Fruit fly (Drosophila melanogaster) whole organism, embryonic: ENCODE results near the gene Eh.

Experiments
- BEAF-32 ChIP-seq: fragments of 200-800 bp; sonication (Bioruptor generic); optimal IDR thresholded peaks from 3 replicates; lab custom pipeline; 2017; ENCODE audit warnings: missing biosample characterization, missing genetic modification characterization, mild to moderate bottlenecking, moderate library complexity, missing genetic modification reagents
- BtbVII ChIP-seq: fragments of 200-800 bp; sonication (Bioruptor generic); optimal IDR thresholded peaks from 3 replicates; lab custom pipeline; 2017; ENCODE audit warnings: missing biosample characterization, mild to moderate bottlenecking, missing genetic modification characterization
- CG10147 ChIP-seq: fragments of 200-800 bp; sonication (Bioruptor generic); optimal IDR thresholded peaks from 2 replicates; lab custom pipeline; 2019; ENCODE audit warnings: missing biosample characterization, mild to moderate bottlenecking, missing genetic modification characterization, moderate library complexity
- CG10979 ChIP-seq: fragments of 200-800 bp; sonication (Bioruptor generic); optimal IDR thresholded peaks from 2 replicates; lab custom pipeline; 2018; ENCODE audit warnings: missing biosample characterization, mild to moderate bottlenecking, missing genetic modification characterization, moderate library complexity
- CG11504 ChIP-seq: fragments of 200-800 bp; sonication (Bioruptor generic); optimal IDR thresholded peaks from 3 replicates; lab custom pipeline; 2019; ENCODE audit warnings: missing biosample characterization, mild to moderate bottlenecking, missing genetic modification characterization, moderate library complexity
- CG12071 ChIP-seq: fragments of 200-800 bp; sonication (Bioruptor generic); optimal IDR thresholded peaks from 3 replicates; lab custom pipeline; 2018; ENCODE audit warnings: missing biosample characterization, mild to moderate bottlenecking, missing genetic modification characterization
- CG12236 ChIP-seq: fragments of 200-800 bp; sonication (Bioruptor generic); optimal IDR thresholded peaks from 2 replicates; lab custom pipeline; 2016; ENCODE audit warnings: missing biosample characterization, missing genetic modification characterization
- CG15011 ChIP-seq: fragments of 200-800 bp; sonication (Bioruptor generic); optimal IDR thresholded peaks from 3 replicates; lab custom pipeline; 2018; ENCODE audit warnings: missing biosample characterization, mild to moderate bottlenecking, missing genetic modification characterization
- CG1603 ChIP-seq: fragments of 200-800 bp; sonication (Bioruptor generic); optimal IDR thresholded peaks from 2 replicates; lab custom pipeline; 2019; ENCODE audit warnings: missing biosample characterization, mild to moderate bottlenecking, missing genetic modification characterization, moderate library complexity
- CG16815 ChIP-seq: fragments of 200-800 bp; sonication (Bioruptor generic); optimal IDR thresholded peaks from 3 replicates; lab custom pipeline; 2017; ENCODE audit warnings: missing biosample characterization, mild to moderate bottlenecking, missing genetic modification characterization
- CG17186 ChIP-seq: fragments of 200-800 bp; sonication (Bioruptor generic); optimal IDR thresholded peaks from 3 replicates; lab custom pipeline; 2017; ENCODE audit warnings: missing biosample characterization, missing genetic modification reagents, missing genetic modification characterization
- CG17328 ChIP-seq: fragments of 200-800 bp; sonication (Bioruptor generic); IDR thresholded peaks from 2 replicates; pipeline ENCODE4 v1.3.6; 2022; ENCODE audit warnings: missing biosample characterization, missing genetic modification characterization
- CG17359 ChIP-seq: fragments of 200-800 bp; sonication (Bioruptor generic); optimal IDR thresholded peaks from 3 replicates; lab custom pipeline; 2018; ENCODE audit warnings: missing biosample characterization, mild to moderate bottlenecking, missing genetic modification characterization, moderate library complexity
- CG17361 ChIP-seq: fragments of 200-800 bp; sonication (Bioruptor generic); IDR thresholded peaks from 3 replicates; pipeline ENCODE4 v1.3.6; 2022; ENCODE audit warnings: missing biosample characterization, missing genetic modification characterization
- CG17385 ChIP-seq: fragments of 200-800 bp; sonication (Bioruptor generic); optimal IDR thresholded peaks from 3 replicates; lab custom pipeline; 2018; ENCODE audit warnings: missing biosample characterization, mild to moderate bottlenecking, missing genetic modification characterization
- CG18764 ChIP-seq: fragments of 200-800 bp; sonication (Bioruptor generic); optimal IDR thresholded peaks from 3 replicates; lab custom pipeline; 2016; ENCODE audit warnings: missing biosample characterization, missing genetic modification characterization
- CG2116 ChIP-seq: fragments of 200-800 bp; sonication (Bioruptor generic); optimal IDR thresholded peaks from 3 replicates; lab custom pipeline; 2018; ENCODE audit warnings: missing biosample characterization, mild to moderate bottlenecking, missing genetic modification characterization
- CG6813 ChIP-seq: fragments of 200-800 bp; sonication (Bioruptor generic); optimal IDR thresholded peaks from 2 replicates; lab custom pipeline; 2017; ENCODE audit warnings: missing biosample characterization, missing genetic modification characterization, mild to moderate bottlenecking, moderate library complexity, missing genetic modification reagents
- CG6854 ChIP-seq: fragments of 200-800 bp; sonication (Bioruptor generic); optimal IDR thresholded peaks from 3 replicates; lab custom pipeline; 2017; ENCODE audit warnings: missing biosample characterization, mild to moderate bottlenecking, missing genetic modification characterization
- CG9817 ChIP-seq: fragments of 200-800 bp; sonication (Bioruptor generic); optimal IDR thresholded peaks from 2 replicates; lab custom pipeline; 2018; ENCODE audit warnings: missing biosample characterization, mild to moderate bottlenecking, missing genetic modification characterization, moderate library complexity
- CkIIα-i1 ChIP-seq: fragments of 200-800 bp; sonication (Bioruptor generic); IDR thresholded peaks from 2 replicates; pipeline ENCODE4 v1.3.6; 2022; ENCODE audit warnings: missing biosample characterization, missing genetic modification characterization
- CoRest ChIP-seq: fragments of 200-800 bp; sonication (Bioruptor generic); optimal IDR thresholded peaks from 3 replicates; lab custom pipeline; 2018; ENCODE audit warnings: missing biosample characterization, mild to moderate bottlenecking, missing genetic modification characterization, moderate library complexity
- Dek ChIP-seq: fragments of 200-800 bp; sonication (Bioruptor generic); optimal IDR thresholded peaks from 3 replicates; lab custom pipeline; 2019; ENCODE audit warnings: missing biosample characterization, mild to moderate bottlenecking, missing genetic modification characterization, moderate library complexity
- Drgx ChIP-seq: fragments of 200-800 bp; sonication (Bioruptor generic); IDR thresholded peaks from 2 replicates; pipeline ENCODE4 v1.3.6; 2022; ENCODE audit warnings: missing biosample characterization, missing genetic modification characterization
- E2f1 ChIP-seq: fragments of 200-800 bp; sonication (Bioruptor generic); IDR thresholded peaks from 2 replicates; pipeline ENCODE4 v1.3.6; 2022; ENCODE audit warnings: missing biosample characterization, missing genetic modification characterization
- Eip74EF ChIP-seq, 2 experiments: fragments of 200-800 bp in 1 of 2; fragments of >200 bp in 1 of 2; sonication (Bioruptor generic) in 1 of 2; optimal IDR thresholded peaks; 2 replicates each; lab custom pipeline; 2017 to 2019; ENCODE audit warnings: missing biosample characterization in 2 of 2, missing genetic modification characterization in 2 of 2, mild to moderate bottlenecking in 1 of 2, moderate library complexity in 1 of 2
- GATAe ChIP-seq: fragments of 200-800 bp; sonication (Bioruptor generic); conservative IDR thresholded peaks from 2 replicates; pipeline ENCODE4 v1.3.6; 2022; ENCODE audit warnings: missing biosample characterization, missing genetic modification characterization
- Hr51 ChIP-seq, 2 experiments: fragments of 200-800 bp; sonication (Bioruptor generic); optimal IDR thresholded peaks; 2 replicates in 1 of 2; 3 replicates in 1 of 2; lab custom pipeline; 2016 to 2018; ENCODE audit warnings: missing biosample characterization in 2 of 2, missing genetic modification characterization in 2 of 2, mild to moderate bottlenecking in 1 of 2, moderate library complexity in 1 of 2
- Lpt ChIP-seq: fragments of >200 bp; optimal IDR thresholded peaks from 2 replicates; lab custom pipeline; 2018; ENCODE audit warnings: missing biosample characterization, missing genetic modification characterization
- Med ChIP-seq: fragments of 200-800 bp; sonication (Bioruptor generic); peaks from one replicate; lab custom pipeline; 2016; ENCODE audit warnings: missing biosample characterization, missing genetic modification characterization, mild to moderate bottlenecking, inconsistent platforms, moderate library complexity
- Myb ChIP-seq: fragments of 200-800 bp; sonication (Bioruptor generic); optimal IDR thresholded peaks from 2 replicates; lab custom pipeline; 2016; ENCODE audit warnings: missing biosample characterization, missing genetic modification characterization
- Six4 ChIP-seq: fragments of 200-800 bp; sonication (Bioruptor generic); optimal IDR thresholded peaks from 2 replicates; lab custom pipeline; 2016; ENCODE audit warnings: missing biosample characterization, missing genetic modification characterization
- Sox102F ChIP-seq: fragments of 200-800 bp; sonication (Bioruptor generic); optimal IDR thresholded peaks from 2 replicates; lab custom pipeline; 2018; ENCODE audit warnings: missing biosample characterization, mild to moderate bottlenecking, missing genetic modification characterization, moderate library complexity
- Usf ChIP-seq: fragments of 200-800 bp; sonication (Bioruptor generic); optimal IDR thresholded peaks from 2 replicates; lab custom pipeline; 2017; ENCODE audit warnings: missing genotype, missing biosample characterization, missing genetic modification characterization
- chinmo ChIP-seq: fragments of 200-800 bp; sonication (Bioruptor generic); IDR thresholded peaks from 4 replicates; pipeline ENCODE4 v1.3.6; 2022; ENCODE audit warnings: missing biosample characterization, missing genetic modification characterization; ENCODE audit not compliant: partially characterized antibody
- crc ChIP-seq: fragments of 200-800 bp; sonication (Bioruptor generic); optimal IDR thresholded peaks from 2 replicates; lab custom pipeline; 2016; ENCODE audit warnings: missing biosample characterization, missing genetic modification characterization
- gcm ChIP-seq: fragments of 200-800 bp; sonication (Bioruptor generic); optimal IDR thresholded peaks from 2 replicates; lab custom pipeline; 2019; ENCODE audit warnings: missing biosample characterization, mild to moderate bottlenecking, missing genetic modification characterization, moderate library complexity
- grau ChIP-seq: fragments of 200-800 bp; optimal IDR thresholded peaks from 3 replicates; lab custom pipeline; 2019; ENCODE audit warnings: missing biosample characterization, mild to moderate bottlenecking, missing genetic modification characterization, moderate library complexity
- gsb ChIP-seq: fragments of 200-800 bp; sonication (Bioruptor generic); IDR thresholded peaks from 2 replicates; pipeline ENCODE4 v1.3.6; 2022; ENCODE audit warnings: missing biosample characterization, missing genetic modification characterization
- kay ChIP-seq: fragments of 200-800 bp; sonication (Bioruptor generic); optimal IDR thresholded peaks from 2 replicates; lab custom pipeline; 2016; ENCODE audit warnings: missing biosample characterization, missing genetic modification characterization
- odd ChIP-seq: fragments of 200-800 bp; sonication (Bioruptor generic); optimal IDR thresholded peaks from 2 replicates; lab custom pipeline; 2017; ENCODE audit warnings: missing biosample characterization, mild to moderate bottlenecking, missing genetic modification characterization
- pb ChIP-seq: fragments of 200-800 bp; sonication (Bioruptor generic); optimal IDR thresholded peaks from 3 replicates; lab custom pipeline; 2016; ENCODE audit warnings: missing biosample characterization, missing genetic modification characterization
- pum ChIP-seq: fragments of 200-800 bp; sonication (Bioruptor generic); optimal IDR thresholded peaks from 2 replicates; lab custom pipeline; 2016; ENCODE audit warnings: missing biosample characterization, missing genetic modification characterization
- rib ChIP-seq: fragments of 200-800 bp; sonication (Bioruptor generic); IDR thresholded peaks from 2 replicates; pipeline ENCODE4 v1.3.6; 2022; ENCODE audit warnings: missing biosample characterization, missing genetic modification characterization
- ro ChIP-seq: fragments of 200-800 bp; sonication (Bioruptor generic); IDR thresholded peaks from 2 replicates; pipeline ENCODE4 v1.3.6; 2022; ENCODE audit warnings: missing biosample characterization, missing genetic modification characterization
- sqz ChIP-seq: fragments of 200-800 bp; sonication (Bioruptor generic); optimal IDR thresholded peaks from 3 replicates; lab custom pipeline; 2018; ENCODE audit warnings: missing biosample characterization, mild to moderate bottlenecking, missing genetic modification characterization
- tio ChIP-seq: fragments of 200-800 bp; sonication (Bioruptor generic); optimal IDR thresholded peaks from 2 replicates; lab custom pipeline; 2017; ENCODE audit warnings: missing biosample characterization, missing genetic modification characterization, inconsistent platforms
- tup ChIP-seq: fragments of 200-800 bp; sonication (Bioruptor generic); optimal IDR thresholded peaks from 2 replicates; lab custom pipeline; 2016; ENCODE audit warnings: missing biosample characterization, mild to moderate bottlenecking, missing genetic modification characterization, moderate library complexity
- unc-4 ChIP-seq: fragments of 200-800 bp; sonication (Bioruptor generic); IDR thresholded peaks from 2 replicates; pipeline ENCODE4 v1.3.6; 2022; ENCODE audit warnings: missing biosample characterization, missing genetic modification characterization; ENCODE audit not compliant: partially characterized antibody
- vfl ChIP-seq: fragments of 200-800 bp; sonication (Bioruptor generic); optimal IDR thresholded peaks from 2 replicates; lab custom pipeline; 2016; ENCODE audit warnings: missing biosample characterization, missing genetic modification characterization

Eh gene

DNA sequence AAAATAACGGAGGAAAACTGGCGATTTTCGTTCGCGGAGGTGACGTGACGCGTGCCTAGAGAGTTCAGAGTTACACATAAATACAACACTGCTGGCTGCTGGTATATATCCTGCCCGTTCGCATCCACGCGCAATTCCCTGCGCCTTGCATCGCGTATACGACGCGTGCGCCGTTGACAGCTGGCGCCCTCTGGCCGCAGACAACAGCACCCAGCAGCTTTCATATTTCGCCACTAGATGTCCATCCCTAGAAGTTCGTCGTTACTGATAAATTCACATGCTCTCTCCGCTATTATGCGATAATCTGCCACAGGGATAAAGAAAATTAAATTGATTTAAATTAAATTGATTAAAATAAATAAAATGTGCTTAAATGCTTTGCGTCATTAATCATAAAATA lies 46.2 kb downstream of the Eh start, which contains the start of gene Sur-8 (continued):
- TF ChIP-seq crc (GFP tag; lab: Kevin White, UChicago) (peak; percentile 5), CG1603 (tag; lab: Kevin White, UChicago) (peak; percentile 73), Usf (GFP tag; lab: Kevin White, UChicago) (no peak), E2f1 (GFP tag; lab: Robert Waterston, UW) (peak; percentile 68), CG17385 (GFP tag; lab: Kevin White, UChicago) (peak; percentile 35), CoRest (tag; lab: Kevin White, UChicago) (peak; percentile 48), pb (GFP tag; lab: Kevin White, UChicago) (peak; percentile 59), CG12071 (GFP tag; lab: Kevin White, UChicago) (peak; percentile 48), tio (GFP tag; lab: Kevin White, UChicago) (peak; percentile 17), CG16815 (GFP tag; lab: Kevin White, UChicago) (peak; percentile 14), ro (GFP tag; lab: Robert Waterston, UW) (no peak), Myb (GFP tag; lab: Kevin White, UChicago) (peak; percentile 60), Drgx (no peak), rib (GFP tag; lab: Robert Waterston, UW) (peak; percentile 40; the same call in 1 of the 2 replicates), gcm (no peak), grau (peak; percentile 63), Sox102F (peak; percentile 68), CG17328 (GFP tag; lab: Robert Waterston, UW) (peak; percentile 70), CG17359 (tag; lab: Kevin White, UChicago) (peak; percentile 53), CG10147 (GFP tag; lab: Kevin White, UChicago) (no peak), CG6813 (GFP tag; lab: Kevin White, UChicago) (peak; percentile 1), CG12236 (GFP tag; lab: Kevin White, UChicago) (no peak), unc-4 (GFP tag; lab: Robert Waterston, UW) (0 out of 2 replicates have a peak, but pooled peaks have one; percentile 20), kay (GFP tag; lab: Kevin White, UChicago) (no peak), odd (GFP tag; lab: Kevin White, UChicago) (peak; percentile 12), tup (GFP tag; lab: Kevin White, UChicago) (no peak), BtbVII (GFP tag; lab: Kevin White, UChicago) (peak; percentile 25), CG17186 (GFP tag; lab: Kevin White, UChicago) (peak; percentile 48), CG11504 (tag; lab: Kevin White, UChicago) (peak; percentile 70), CG17361 (GFP tag; lab: Robert Waterston, UW) (peak; percentile 65; the same call in 2 of the 3 replicates), sqz (GFP tag; lab: Kevin White, UChicago) (no peak), CG10979 (tag; lab: Kevin White, UChicago) (peak; percentile 88), CG15011 (GFP tag; lab: Kevin White, UChicago) (no peak), Med (GFP tag; lab: Kevin White, UChicago) (peak; percentile 99), CkIIα-i1 (GFP tag; lab: Robert Waterston, UW) (no peak), vfl (GFP tag; lab: Kevin White, UChicago) (no peak), CG6854 (GFP tag; lab: Kevin White, UChicago) (peak; percentile 1), pum (GFP tag; lab: Kevin White, UChicago) (peak; percentile 59), BEAF-32 (GFP tag; lab: Kevin White, UChicago) (peak; percentile 4), CG2116 (GFP tag; lab: Kevin White, UChicago) (peak; percentile 54), GATAe (GFP tag; lab: Robert Waterston, UW) (0 out of 2 replicates have a peak, but pooled peaks have one; percentile 27), chinmo (GFP tag; lab: Robert Waterston, UW) (0 out of 4 replicates have a peak, but pooled peaks have one; percentile 26), CG18764 (GFP tag; lab: Kevin White, UChicago) (peak; percentile 27), Lpt (no peak), Dek (tag; lab: Kevin White, UChicago) (peak; percentile 34), Six4 (GFP tag; lab: Kevin White, UChicago) (peak; percentile 41), gsb (peak; percentile 60), Eip74EF (GFP tag; optimal IDR thresholded peaks at IDR 0.05; lab: Kevin White, UChicago) (no peak), CG9817 (peak; percentile 58), Hr51 (GFP tag; optimal IDR thresholded peaks at IDR 0.05; lab: Kevin White, UChicago) (peak in 1 of 2 experiments; percentile 17)
